Fruit fly (Drosophila melanogaster) whole organism, embryonic: Measurements from ENCODE around the gene CG32695.
A peak's percentile ranks its signal among the peaks of the same experiment; 100 is the strongest.

Experiments used
- Bdp1 ChIP-seq: fragments of 200-800 bp; sonication (Bioruptor generic); optimal IDR thresholded peaks from 3 replicates; lab custom pipeline; 2016; ENCODE audit warnings: missing biosample characterization, missing genetic modification characterization
- BtbVII ChIP-seq: fragments of 200-800 bp; sonication (Bioruptor generic); optimal IDR thresholded peaks from 3 replicates; lab custom pipeline; 2017; ENCODE audit warnings: missing biosample characterization, mild to moderate bottlenecking, missing genetic modification characterization
- Bteb2 ChIP-seq: fragments of 200-800 bp; sonication (Bioruptor generic); optimal IDR thresholded peaks from 2 replicates; lab custom pipeline; 2016; ENCODE audit warnings: missing biosample characterization, missing genetic modification characterization
- CG10209 ChIP-seq: fragments of 200-800 bp; sonication (Bioruptor generic); optimal IDR thresholded peaks from 3 replicates; lab custom pipeline; 2017; ENCODE audit warnings: missing biosample characterization, mild to moderate bottlenecking, missing genetic modification characterization, missing genetic modification reagents
- CG10979 ChIP-seq: fragments of 200-800 bp; sonication (Bioruptor generic); optimal IDR thresholded peaks from 2 replicates; lab custom pipeline; 2018; ENCODE audit warnings: missing biosample characterization, mild to moderate bottlenecking, missing genetic modification characterization, moderate library complexity
- CG12155 ChIP-seq: fragments of 200-800 bp; sonication (Bioruptor generic); optimal IDR thresholded peaks from 3 replicates; lab custom pipeline; 2016; ENCODE audit warnings: missing biosample characterization, missing genetic modification characterization
- CG15011 ChIP-seq: fragments of 200-800 bp; sonication (Bioruptor generic); optimal IDR thresholded peaks from 3 replicates; lab custom pipeline; 2018; ENCODE audit warnings: missing biosample characterization, mild to moderate bottlenecking, missing genetic modification characterization
- CG2120 ChIP-seq: fragments of 200-800 bp; sonication (Bioruptor generic); optimal IDR thresholded peaks from 3 replicates; lab custom pipeline; 2016; ENCODE audit warnings: missing biosample characterization, missing genetic modification characterization
- CG3726 ChIP-seq: fragments of 200-800 bp; sonication (Bioruptor generic); IDR thresholded peaks from 3 replicates; pipeline ENCODE4, ENCODE4 v1.3.6; 2022; ENCODE audit warnings: missing biosample characterization, missing genetic modification characterization
- CG4424 ChIP-seq: fragments of 200-800 bp; sonication (Bioruptor generic); optimal IDR thresholded peaks from 3 replicates; lab custom pipeline; 2016; ENCODE audit warnings: missing biosample characterization, missing genetic modification characterization
- CG6175 ChIP-seq: fragments of 200-800 bp; sonication (Bioruptor generic); IDR thresholded peaks from 3 replicates; pipeline ENCODE4 v1.3.6; 2022; ENCODE audit warnings: missing biosample characterization, missing genetic modification characterization
- CG6791 ChIP-seq: fragments of 200-800 bp; sonication (Bioruptor generic); IDR thresholded peaks from 3 replicates; pipeline ENCODE4 v1.3.6; 2022; ENCODE audit warnings: missing biosample characterization, missing genetic modification characterization; ENCODE audit not compliant: partially characterized antibody
- CG7271 ChIP-seq: fragments of 200-800 bp; sonication (Bioruptor generic); optimal IDR thresholded peaks from 2 replicates; lab custom pipeline; 2018; ENCODE audit warnings: missing biosample characterization, mild to moderate bottlenecking, missing genetic modification characterization, moderate library complexity
- CG7372 ChIP-seq: fragments of 200-800 bp; sonication (Bioruptor generic); IDR thresholded peaks from 2 replicates; pipeline ENCODE4 v1.3.6; 2022; ENCODE audit warnings: missing biosample characterization, missing genetic modification characterization
- CG9727 ChIP-seq: fragments of 200-800 bp; sonication (Bioruptor generic); optimal IDR thresholded peaks from 3 replicates; lab custom pipeline; 2017; ENCODE audit warnings: missing biosample characterization, mild to moderate bottlenecking, missing genetic modification characterization
- CG9932 ChIP-seq: fragments of 200-800 bp; sonication (Bioruptor generic); IDR thresholded peaks from 2 replicates; pipeline ENCODE4 v1.3.6; 2022; ENCODE audit warnings: missing biosample characterization, missing genetic modification characterization
- Dek ChIP-seq: fragments of 200-800 bp; sonication (Bioruptor generic); optimal IDR thresholded peaks from 3 replicates; lab custom pipeline; 2019; ENCODE audit warnings: missing biosample characterization, mild to moderate bottlenecking, missing genetic modification characterization, moderate library complexity
- Dip3 ChIP-seq: fragments of 200-800 bp; sonication (Bioruptor generic); optimal IDR thresholded peaks from 3 replicates; lab custom pipeline; 2016; ENCODE audit warnings: missing biosample characterization, missing genetic modification characterization
- Doc2 ChIP-seq: fragments of 200-800 bp; sonication (Bioruptor generic); IDR thresholded peaks from 2 replicates; pipeline ENCODE4 v1.3.6; 2022; ENCODE audit warnings: missing biosample characterization, missing genetic modification characterization
- GATAe ChIP-seq: fragments of 200-800 bp; sonication (Bioruptor generic); conservative IDR thresholded peaks from 2 replicates; pipeline ENCODE4 v1.3.6; 2022; ENCODE audit warnings: missing biosample characterization, missing genetic modification characterization
- Hand ChIP-seq: fragments of 200-800 bp; sonication (Bioruptor generic); optimal IDR thresholded peaks from 2 replicates; lab custom pipeline; 2017; ENCODE audit warnings: mild to moderate bottlenecking, missing biosample characterization, missing genetic modification reagents, missing genetic modification characterization
- HmgD ChIP-seq: fragments of 200-800 bp; sonication (Bioruptor generic); optimal IDR thresholded peaks from 3 replicates; lab custom pipeline; 2016; ENCODE audit warnings: missing biosample characterization, missing genetic modification characterization
- Hmx ChIP-seq: fragments of 200-800 bp; sonication (Bioruptor generic); optimal IDR thresholded peaks from 2 replicates; lab custom pipeline; 2016; ENCODE audit warnings: missing biosample characterization, missing genetic modification characterization
- Hsf ChIP-seq: fragments of 200-800 bp; sonication (Bioruptor generic); optimal IDR thresholded peaks from 3 replicates; lab custom pipeline; 2016; ENCODE audit warnings: missing biosample characterization, missing genetic modification characterization
- Med ChIP-seq: fragments of 200-800 bp; sonication (Bioruptor generic); peaks from one replicate; lab custom pipeline; 2016; ENCODE audit warnings: missing biosample characterization, missing genetic modification characterization, mild to moderate bottlenecking, inconsistent platforms, moderate library complexity
- Vsx1 ChIP-seq: fragments of 200-800 bp; sonication (Bioruptor generic); optimal IDR thresholded peaks from 2 replicates; lab custom pipeline; 2017; ENCODE audit warnings: missing biosample characterization, mild to moderate bottlenecking, missing genetic modification characterization, missing genetic modification reagents
- ab ChIP-seq: fragments of 200-800 bp; sonication (Bioruptor generic); optimal IDR thresholded peaks from 2 replicates; lab custom pipeline; 2016; ENCODE audit warnings: missing biosample characterization, missing genetic modification characterization
- ato ChIP-seq: fragments of 200-800 bp; sonication (Bioruptor generic); IDR thresholded peaks from 2 replicates; pipeline ENCODE4 v1.3.6; 2022; ENCODE audit warnings: missing biosample characterization, missing genetic modification characterization; ENCODE audit not compliant: partially characterized antibody
- bab2 ChIP-seq: fragments of 200-800 bp; sonication (Bioruptor generic); optimal IDR thresholded peaks from 2 replicates; lab custom pipeline; 2016; ENCODE audit warnings: missing biosample characterization, missing genetic modification characterization
- bbx ChIP-seq: fragments of 200-800 bp; sonication (Bioruptor generic); IDR thresholded peaks from 2 replicates; pipeline ENCODE4 v1.3.6; 2022; ENCODE audit warnings: missing biosample characterization, missing genetic modification characterization; ENCODE audit not compliant: partially characterized antibody
- bcd ChIP-seq: fragments of 200-800 bp; sonication (Bioruptor generic); optimal IDR thresholded peaks from 2 replicates; lab custom pipeline; 2017; ENCODE audit warnings: missing biosample characterization, mild to moderate bottlenecking, missing genetic modification characterization
- crol ChIP-seq: fragments of 200-800 bp; sonication (Bioruptor generic); IDR thresholded peaks from 2 replicates; pipeline ENCODE4 v1.3.6; 2022; ENCODE audit warnings: missing biosample characterization, missing genetic modification characterization
- fd3F ChIP-seq: fragments of 200-800 bp; sonication (Bioruptor generic); optimal IDR thresholded peaks from 2 replicates; lab custom pipeline; 2018; ENCODE audit warnings: missing biosample characterization, mild to moderate bottlenecking, missing genetic modification characterization, moderate library complexity
- gce ChIP-seq: fragments of 200-800 bp; sonication (Bioruptor generic); IDR thresholded peaks from 3 replicates; pipeline ENCODE4 v1.3.6; 2022; ENCODE audit warnings: missing biosample characterization, missing genetic modification characterization
- gro ChIP-seq: fragments of 200-800 bp; sonication (Bioruptor generic); optimal IDR thresholded peaks from 2 replicates; lab custom pipeline; 2016; ENCODE audit warnings: missing biosample characterization, missing genetic modification characterization
- her ChIP-seq: fragments of 200-800 bp; sonication (Bioruptor generic); optimal IDR thresholded peaks from 2 replicates; lab custom pipeline; 2016; ENCODE audit warnings: missing biosample characterization, missing genetic modification characterization
- klu ChIP-seq: fragments of 200-800 bp; sonication (Bioruptor generic); IDR thresholded peaks from 2 replicates; pipeline ENCODE4 v1.3.6; 2022; ENCODE audit warnings: missing biosample characterization, missing genetic modification characterization
- maf-S ChIP-seq: fragments of 200-800 bp; sonication (Bioruptor generic); optimal IDR thresholded peaks from 2 replicates; lab custom pipeline; 2016; ENCODE audit warnings: missing biosample characterization, missing genetic modification characterization
- mirr ChIP-seq: fragments of 200-800 bp; sonication (Bioruptor generic); optimal IDR thresholded peaks from 3 replicates; lab custom pipeline; 2018; ENCODE audit warnings: missing biosample characterization, mild to moderate bottlenecking, missing genetic modification characterization
- oc ChIP-seq: fragments of 200-800 bp; sonication (Bioruptor generic); optimal IDR thresholded peaks from 2 replicates; lab custom pipeline; 2018; ENCODE audit warnings: missing biosample characterization, mild to moderate bottlenecking, missing genetic modification characterization, moderate library complexity
- sd ChIP-seq: fragments of 200-800 bp; sonication (Bioruptor generic); optimal IDR thresholded peaks from 3 replicates; lab custom pipeline; 2018; ENCODE audit warnings: missing biosample characterization, mild to moderate bottlenecking, missing genetic modification characterization, moderate library complexity
- so ChIP-seq: fragments of 200-800 bp; sonication (Bioruptor generic); IDR thresholded peaks from 3 replicates; pipeline ENCODE4 v1.3.6; 2022; ENCODE audit warnings: missing biosample characterization, missing genetic modification characterization
- sr ChIP-seq: fragments of 200-800 bp; sonication (Bioruptor generic); IDR thresholded peaks from 3 replicates; pipeline ENCODE4 v1.3.6; 2022; ENCODE audit warnings: missing biosample characterization, missing genetic modification characterization
- twi ChIP-seq: fragments of 200-800 bp; optimal IDR thresholded peaks from 2 replicates; lab custom pipeline; 2019; ENCODE audit warnings: missing biosample characterization, mild to moderate bottlenecking, missing genetic modification characterization, moderate library complexity

CG32695 gene

DNA sequence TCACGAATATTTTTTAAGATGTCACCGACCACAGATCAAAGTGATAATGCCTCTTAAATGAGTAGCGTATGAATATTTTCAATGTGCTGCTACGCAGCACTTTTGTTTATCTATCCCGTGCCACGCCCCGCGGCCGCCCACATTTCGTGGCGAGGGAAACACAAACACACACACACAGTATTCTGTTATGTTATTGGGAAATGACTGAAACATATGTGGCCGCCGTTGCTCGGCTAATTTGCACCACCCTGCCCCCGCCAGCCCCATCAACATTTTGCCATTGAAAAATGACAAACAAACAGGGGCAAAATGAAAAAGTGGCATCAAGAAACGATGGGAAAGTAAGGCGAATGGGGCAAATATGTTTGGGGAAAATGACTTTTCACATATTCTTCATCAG, 3.4 kb upstream of the CG32695 start (continued):
- no peak for TF ChIP-seq ato (GFP tag; lab: Robert Waterston, UW)
- TF ChIP-seq CG9727 (GFP tag; lab: Kevin White, UChicago) = no peak
- no peak for TF ChIP-seq CG4424 (GFP tag; lab: Kevin White, UChicago)
- TF ChIP-seq HmgD = no peak
- peak; percentile 80 for TF ChIP-seq CG6175
- no peak for TF ChIP-seq Hand (GFP tag; lab: Kevin White, UChicago)
- TF ChIP-seq her (GFP tag; lab: Kevin White, UChicago) = no peak
- no peak for TF ChIP-seq bbx
- TF ChIP-seq mirr = no peak
- TF ChIP-seq klu = no peak
- TF ChIP-seq bcd (GFP tag; lab: Kevin White, UChicago) = no peak
- no peak for TF ChIP-seq fd3F (GFP tag; lab: Kevin White, UChicago)
- peak; percentile 72 for TF ChIP-seq crol
- TF ChIP-seq oc (tag; lab: Kevin White, UChicago) = no peak
- no peak for TF ChIP-seq Bdp1 (GFP tag; lab: Kevin White, UChicago)
- no peak for TF ChIP-seq so (GFP tag; lab: Robert Waterston, UW)
- no peak for TF ChIP-seq CG12155 (GFP tag; lab: Kevin White, UChicago)
- TF ChIP-seq Hsf (GFP tag; lab: Kevin White, UChicago) = no peak
- no peak for TF ChIP-seq CG15011 (GFP tag; lab: Kevin White, UChicago)
- TF ChIP-seq gro (GFP tag; lab: Kevin White, UChicago) = no peak
- TF ChIP-seq CG3726 (GFP tag; lab: Robert Waterston, UW) = no peak
- peak; percentile 40 for TF ChIP-seq Med (GFP tag; lab: Kevin White, UChicago)
- TF ChIP-seq CG6791 = no peak
- TF ChIP-seq Bteb2 (GFP tag; lab: Kevin White, UChicago) = no peak
- TF ChIP-seq CG10209 (GFP tag; lab: Kevin White, UChicago) = no peak
- TF ChIP-seq maf-S (GFP tag; lab: Kevin White, UChicago) = no peak
- TF ChIP-seq Dip3 (GFP tag; lab: Kevin White, UChicago) = no peak
- no peak for TF ChIP-seq CG10979 (tag; lab: Kevin White, UChicago)
- no peak for TF ChIP-seq GATAe (GFP tag; lab: Robert Waterston, UW)
- TF ChIP-seq sd (tag; lab: Kevin White, UChicago) = peak; percentile 22
- no peak for TF ChIP-seq ab (GFP tag; lab: Kevin White, UChicago)
- TF ChIP-seq gce (GFP tag; lab: Robert Waterston, UW) = no peak
- no peak for TF ChIP-seq CG2120 (GFP tag; lab: Kevin White, UChicago)
- no peak for TF ChIP-seq Doc2 (GFP tag; lab: Robert Waterston, UW)
- TF ChIP-seq BtbVII (GFP tag; lab: Kevin White, UChicago) = no peak
- no peak for TF ChIP-seq CG7372 (GFP tag; lab: Robert Waterston, UW)
- no peak for TF ChIP-seq bab2 (GFP tag; lab: Kevin White, UChicago)
- TF ChIP-seq CG7271 (tag; lab: Kevin White, UChicago) = no peak
- TF ChIP-seq twi (tag; lab: Kevin White, UChicago) = peak; percentile 29
- no peak for TF ChIP-seq CG9932 (GFP tag; lab: Robert Waterston, UW)
- peak; percentile 58; the same call in 1 of the 3 replicates for TF ChIP-seq sr (GFP tag; lab: Robert Waterston, UW)
- TF ChIP-seq Dek (tag; lab: Kevin White, UChicago) = no peak
- no peak for TF ChIP-seq Hmx (GFP tag; lab: Kevin White, UChicago)
- peak; percentile 1 for TF ChIP-seq Vsx1 (GFP tag; lab: Kevin White, UChicago)
